Worm (Caenorhabditis elegans): ENCODE data around the gene F52D2.7.

Gene F52D2.7

ce11 chrX:1975692-1976091, 13.3 kb downstream of the F52D2.7 start, which contains the start of gene F52D2.6:
F52D2.6 (plus strand) TSS chrX:1975992.
- TF ChIP-seq tbx-11 (GFP tag; IDR thresholded peaks at IDR 0.05): no peak
- TF ChIP-seq ama-1 (optimal IDR thresholded peaks at IDR 0.05): no peak
- no peak for TF ChIP-seq scrt-1 (GFP tag; IDR thresholded peaks at IDR 0.05)
- no peak for TF ChIP-seq flt-1 (GFP tag; IDR thresholded peaks at IDR 0.05)
- TF ChIP-seq ets-7 (tag; optimal IDR thresholded peaks at IDR 0.05): no peak
- no peak for TF ChIP-seq tra-4 (tag; optimal IDR thresholded peaks at IDR 0.05)
- TF ChIP-seq hmbx-1 (tag; optimal IDR thresholded peaks at IDR 0.05): no peak
- no peak for TF ChIP-seq F13C5.2 (tag; optimal IDR thresholded peaks at IDR 0.05)

- TF ChIP-seq ceh-13 (GFP tag; optimal IDR thresholded peaks at IDR 0.05): no peak
- no peak for TF ChIP-seq flt-1 (GFP tag; IDR thresholded peaks at IDR 0.05)
- TF ChIP-seq sea-1 (GFP tag; conservative IDR thresholded peaks at IDR 0.05): no peak
- no peak for TF ChIP-seq hnd-1 (tag; optimal IDR thresholded peaks at IDR 0.05)
- no peak for TF ChIP-seq hmg-4 (GFP tag; optimal IDR thresholded peaks at IDR 0.05)
- no peak for TF ChIP-seq B0310.2 (tag; optimal IDR thresholded peaks at IDR 0.05)
- no peak for TF ChIP-seq tbx-37 (GFP tag; conservative IDR thresholded peaks at IDR 0.05)
- TF ChIP-seq F13C5.2 (tag; optimal IDR thresholded peaks at IDR 0.05): no peak
- no peak for TF ChIP-seq pes-1 (GFP tag; IDR thresholded peaks at IDR 0.05)
- TF ChIP-seq scrt-1 (GFP tag; IDR thresholded peaks at IDR 0.05): no peak
- no peak for TF ChIP-seq ets-7 (tag; optimal IDR thresholded peaks at IDR 0.05)
- no peak for TF ChIP-seq ama-1 (optimal IDR thresholded peaks at IDR 0.05)
- no peak for TF ChIP-seq ceh-36 (tag; optimal IDR thresholded peaks at IDR 0.05)
- TF ChIP-seq aly-1 (tag; optimal IDR thresholded peaks at IDR 0.05): no peak
Measured at ce11 chrX:1977708-1978107, 15.3 kb downstream of the F52D2.7 start, which contains the start of gene F52D2.12. F52D2.12 (plus strand) TSS chrX:1978014.

ce11 chrX:1981654-1982053, 19.3 kb downstream of the F52D2.7 start:
- TF ChIP-seq ceh-13 (GFP tag; optimal IDR thresholded peaks at IDR 0.05): no peak
- no peak for TF ChIP-seq ceh-36 (tag; optimal IDR thresholded peaks at IDR 0.05)
- TF ChIP-seq aly-1 (tag; optimal IDR thresholded peaks at IDR 0.05): no peak
- no peak for TF ChIP-seq tra-4 (tag; optimal IDR thresholded peaks at IDR 0.05)
- no peak for TF ChIP-seq pes-1 (GFP tag; IDR thresholded peaks at IDR 0.05)
- TF ChIP-seq ama-1 (optimal IDR thresholded peaks at IDR 0.05): no peak
- TF ChIP-seq F13C5.2 (tag; optimal IDR thresholded peaks at IDR 0.05): no peak
- no peak for TF ChIP-seq hmg-4 (GFP tag; optimal IDR thresholded peaks at IDR 0.05)
- no peak for TF ChIP-seq ets-7 (tag; optimal IDR thresholded peaks at IDR 0.05)
- TF ChIP-seq B0310.2 (tag; optimal IDR thresholded peaks at IDR 0.05): no peak
- TF ChIP-seq tbx-11 (GFP tag; IDR thresholded peaks at IDR 0.05): no peak
- no peak for TF ChIP-seq sea-1 (GFP tag; conservative IDR thresholded peaks at IDR 0.05)

ce11 chrX:1984831-1985230, 22.5 kb downstream of the F52D2.7 start:
- TF ChIP-seq aly-1 (tag; optimal IDR thresholded peaks at IDR 0.05) (no peak), hmbx-1 (tag; optimal IDR thresholded peaks at IDR 0.05) (no peak), hmg-4 (GFP tag; optimal IDR thresholded peaks at IDR 0.05) (no peak), hnd-1 (tag; optimal IDR thresholded peaks at IDR 0.05) (no peak), ceh-13 (GFP tag; optimal IDR thresholded peaks at IDR 0.05) (no peak), sea-1 (GFP tag; conservative IDR thresholded peaks at IDR 0.05) (no peak), flt-1 (GFP tag; IDR thresholded peaks at IDR 0.05) (no peak), ets-7 (tag; optimal IDR thresholded peaks at IDR 0.05) (no peak), tbx-11 (GFP tag; IDR thresholded peaks at IDR 0.05) (no peak), ceh-36 (tag; optimal IDR thresholded peaks at IDR 0.05) (no peak), scrt-1 (GFP tag; IDR thresholded peaks at IDR 0.05) (no peak), F13C5.2 (tag; optimal IDR thresholded peaks at IDR 0.05) (no peak), tbx-37 (GFP tag; conservative IDR thresholded peaks at IDR 0.05) (no peak), B0310.2 (tag; optimal IDR thresholded peaks at IDR 0.05) (no peak)

- no peak for TF ChIP-seq scrt-1 (GFP tag; IDR thresholded peaks at IDR 0.05)
- no peak for TF ChIP-seq flt-1 (GFP tag; IDR thresholded peaks at IDR 0.05)
- no peak for TF ChIP-seq ets-7 (tag; optimal IDR thresholded peaks at IDR 0.05)
- TF ChIP-seq F13C5.2 (tag; optimal IDR thresholded peaks at IDR 0.05): no peak
- TF ChIP-seq hnd-1 (tag; optimal IDR thresholded peaks at IDR 0.05): no peak
- TF ChIP-seq tbx-11 (GFP tag; IDR thresholded peaks at IDR 0.05): no peak
- no peak for TF ChIP-seq hmbx-1 (tag; optimal IDR thresholded peaks at IDR 0.05)
- TF ChIP-seq sea-1 (GFP tag; conservative IDR thresholded peaks at IDR 0.05): no peak
- TF ChIP-seq aly-1 (tag; optimal IDR thresholded peaks at IDR 0.05): no peak
- no peak for TF ChIP-seq tbx-37 (GFP tag; conservative IDR thresholded peaks at IDR 0.05)
- TF ChIP-seq tra-4 (tag; optimal IDR thresholded peaks at IDR 0.05): no peak
- TF ChIP-seq ceh-36 (tag; optimal IDR thresholded peaks at IDR 0.05): no peak
- no peak for TF ChIP-seq pes-1 (GFP tag; IDR thresholded peaks at IDR 0.05)
- no peak for TF ChIP-seq ama-1 (optimal IDR thresholded peaks at IDR 0.05)
- no peak for TF ChIP-seq B0310.2 (tag; optimal IDR thresholded peaks at IDR 0.05)
Measured at ce11 chrX:1989576-1989975, 27.2 kb downstream of the F52D2.7 start, which contains the start of gene meg-3. meg-3 (minus strand) TSS chrX:1989607.

ce11 chrX:1990434-1990833, 28.1 kb downstream of the F52D2.7 start, which contains the start of gene Y40A1A.2:
Y40A1A.2 (plus strand) TSS chrX:1990734.
- TF ChIP-seq B0310.2 (tag; optimal IDR thresholded peaks at IDR 0.05) (no peak), ceh-36 (tag; optimal IDR thresholded peaks at IDR 0.05) (no peak), ets-7 (tag; optimal IDR thresholded peaks at IDR 0.05) (no peak), hmg-4 (GFP tag; optimal IDR thresholded peaks at IDR 0.05) (no peak), tbx-11 (GFP tag; IDR thresholded peaks at IDR 0.05) (no peak), sea-1 (GFP tag; conservative IDR thresholded peaks at IDR 0.05) (no peak), hmbx-1 (tag; optimal IDR thresholded peaks at IDR 0.05) (no peak), scrt-1 (GFP tag; IDR thresholded peaks at IDR 0.05) (no peak)

- no peak for TF ChIP-seq sea-1 (GFP tag; conservative IDR thresholded peaks at IDR 0.05)
Measured at ce11 chrX:1997934-1998333, 35.6 kb downstream of the F52D2.7 start, which contains the start of gene Y40A1A.3. Y40A1A.3 (minus strand) TSS chrX:1998034.

- peak; percentile 67; the same call in 1 of the 2 replicates for TF ChIP-seq scrt-1 (GFP tag; IDR thresholded peaks at IDR 0.05)
- TF ChIP-seq sea-1 (GFP tag; conservative IDR thresholded peaks at IDR 0.05): 0 out of 2 replicates have a peak, but pooled peaks have one; percentile 8
- peak; percentile 65 for TF ChIP-seq pes-1 (GFP tag; IDR thresholded peaks at IDR 0.05)
- 0 out of 2 replicates have a peak, but pooled peaks have one; percentile 20 for TF ChIP-seq tbx-11 (GFP tag; IDR thresholded peaks at IDR 0.05)
- TF ChIP-seq tra-4 (tag; optimal IDR thresholded peaks at IDR 0.05): no peak
Measured at ce11 chrX:1998825-1999224, 36.5 kb downstream of the F52D2.7 start.

Data from whole organism, early embryonic.